Fruit fly (Drosophila melanogaster) whole organism, embryonic: Measurements from ENCODE around the gene CG6951.

Experiments
- Atf6 ChIP-seq: fragments of 200-800 bp; sonication (Bioruptor generic); IDR thresholded peaks from 2 replicates; pipeline ENCODE4 v1.3.6; 2022; ENCODE audit warnings: missing biosample characterization, missing genetic modification characterization
- B-H1 ChIP-seq: fragments of 200-800 bp; sonication (Bioruptor generic); IDR thresholded peaks from 3 replicates; pipeline ENCODE4 v1.3.6; 2022; ENCODE audit warnings: missing biosample characterization, missing genetic modification characterization
- CG10565 ChIP-seq: fragments of 200-800 bp; sonication (Bioruptor generic); optimal IDR thresholded peaks from 3 replicates; lab custom pipeline; 2016; ENCODE audit warnings: missing biosample characterization, mild to moderate bottlenecking, missing genetic modification characterization
- CG10979 ChIP-seq: fragments of 200-800 bp; sonication (Bioruptor generic); optimal IDR thresholded peaks from 2 replicates; lab custom pipeline; 2018; ENCODE audit warnings: missing biosample characterization, mild to moderate bottlenecking, missing genetic modification characterization, moderate library complexity
- CG11085 ChIP-seq: fragments of 200-800 bp; sonication (Bioruptor generic); IDR thresholded peaks from 2 replicates; pipeline ENCODE4 v1.3.6; 2022; ENCODE audit warnings: missing biosample characterization, missing genetic modification characterization
- CG12769 ChIP-seq: fragments of 200-800 bp; sonication (Bioruptor generic); optimal IDR thresholded peaks from 2 replicates; lab custom pipeline; 2019; ENCODE audit warnings: missing biosample characterization, mild to moderate bottlenecking, missing genetic modification characterization, moderate library complexity
- CG14965 ChIP-seq: fragments of 200-800 bp; sonication (Bioruptor generic); optimal IDR thresholded peaks from 2 replicates; lab custom pipeline; 2016; ENCODE audit warnings: missing biosample characterization, missing genetic modification characterization, borderline replicate concordance
- CG15011 ChIP-seq: fragments of 200-800 bp; sonication (Bioruptor generic); optimal IDR thresholded peaks from 3 replicates; lab custom pipeline; 2018; ENCODE audit warnings: missing biosample characterization, mild to moderate bottlenecking, missing genetic modification characterization
- CG15514 ChIP-seq: fragments of 200-800 bp; sonication (Bioruptor generic); optimal IDR thresholded peaks from 3 replicates; lab custom pipeline; 2017; ENCODE audit warnings: missing biosample characterization, missing genetic modification characterization, mild to moderate bottlenecking, moderate library complexity, missing genetic modification reagents
- CG1602 ChIP-seq: fragments of 200-800 bp; sonication (Bioruptor generic); optimal IDR thresholded peaks from 3 replicates; lab custom pipeline; 2016; ENCODE audit warnings: missing biosample characterization, missing genetic modification characterization
- CG30020 ChIP-seq: fragments of 200-800 bp; optimal IDR thresholded peaks from 2 replicates; lab custom pipeline; 2019; ENCODE audit warnings: missing biosample characterization, mild to moderate bottlenecking, missing genetic modification characterization, moderate library complexity
- CG31388 ChIP-seq: fragments of 200-800 bp; sonication (Bioruptor generic); optimal IDR thresholded peaks from 2 replicates; lab custom pipeline; 2016; ENCODE audit warnings: missing biosample characterization, missing genetic modification characterization
- CG31441 ChIP-seq: fragments of 200-800 bp; sonication (Bioruptor generic); IDR thresholded peaks from 2 replicates; pipeline ENCODE4 v1.3.6; 2022; ENCODE audit warnings: missing biosample characterization, missing genetic modification characterization
- CG32772 ChIP-seq: fragments of 200-800 bp; sonication (Bioruptor generic); IDR thresholded peaks from 2 replicates; pipeline ENCODE4 v1.3.6; 2022; ENCODE audit warnings: missing biosample characterization, missing genetic modification characterization
- CG3281 ChIP-seq: fragments of 200-800 bp; sonication (Bioruptor generic); optimal IDR thresholded peaks from 3 replicates; lab custom pipeline; 2017; ENCODE audit warnings: missing biosample characterization, mild to moderate bottlenecking, missing genetic modification characterization
- CG33557 ChIP-seq: fragments of 200-800 bp; sonication (Bioruptor generic); optimal IDR thresholded peaks from 2 replicates; lab custom pipeline; 2019; ENCODE audit warnings: missing biosample characterization, mild to moderate bottlenecking, missing genetic modification characterization, moderate library complexity
- CG34376 ChIP-seq: fragments of 200-800 bp; sonication (Bioruptor generic); optimal IDR thresholded peaks from 2 replicates; lab custom pipeline; 2018; ENCODE audit warnings: missing biosample characterization, mild to moderate bottlenecking, missing genetic modification characterization
- CG6175 ChIP-seq: fragments of 200-800 bp; sonication (Bioruptor generic); IDR thresholded peaks from 3 replicates; pipeline ENCODE4 v1.3.6; 2022; ENCODE audit warnings: missing biosample characterization, missing genetic modification characterization
- CG6683 ChIP-seq: fragments of 200-800 bp; sonication (Bioruptor generic); optimal IDR thresholded peaks from 2 replicates; lab custom pipeline; 2017; ENCODE audit warnings: missing biosample characterization, mild to moderate bottlenecking, missing genetic modification characterization, missing genetic modification reagents
- CG8765 ChIP-seq: fragments of 200-800 bp; sonication (Bioruptor generic); IDR thresholded peaks from 2 replicates; pipeline ENCODE4 v1.3.6; 2022; ENCODE audit warnings: missing biosample characterization, missing genetic modification characterization
- Camta ChIP-seq: fragments of 200-800 bp; sonication (Bioruptor generic); optimal IDR thresholded peaks from 2 replicates; lab custom pipeline; 2016; ENCODE audit warnings: missing biosample characterization, missing genetic modification characterization
- Chrac-16 ChIP-seq: fragments of 200-800 bp; sonication (Bioruptor generic); optimal IDR thresholded peaks from 3 replicates; lab custom pipeline; 2016; ENCODE audit warnings: missing biosample characterization, missing genetic modification characterization
- Deaf1 ChIP-seq: fragments of 200-800 bp; optimal IDR thresholded peaks from 3 replicates; lab custom pipeline; 2019; ENCODE audit warnings: missing biosample characterization, mild to moderate bottlenecking, missing genetic modification characterization, moderate library complexity
- Dref ChIP-seq: fragments of 200-800 bp; sonication (Bioruptor generic); IDR thresholded peaks from 2 replicates; pipeline ENCODE4 v1.3.6; 2022; ENCODE audit warnings: missing biosample characterization, missing genetic modification characterization
- Ets97D ChIP-seq: fragments of 200-800 bp; sonication (Bioruptor generic); optimal IDR thresholded peaks from 3 replicates; lab custom pipeline; 2016; ENCODE audit warnings: missing biosample characterization, missing genetic modification characterization
- GATAe ChIP-seq: fragments of 200-800 bp; sonication (Bioruptor generic); conservative IDR thresholded peaks from 2 replicates; pipeline ENCODE4 v1.3.6; 2022; ENCODE audit warnings: missing biosample characterization, missing genetic modification characterization
- HLH3B ChIP-seq: fragments of 200-800 bp; sonication (Bioruptor generic); IDR thresholded peaks from 2 replicates; pipeline ENCODE4 v1.3.6; 2022; ENCODE audit warnings: missing biosample characterization, missing genetic modification characterization
- Hey ChIP-seq: fragments of 200-800 bp; sonication (Bioruptor generic); optimal IDR thresholded peaks from 3 replicates; lab custom pipeline; 2018; ENCODE audit warnings: missing biosample characterization, mild to moderate bottlenecking, missing genetic modification characterization
- Hr51 ChIP-seq, 2 experiments: fragments of 200-800 bp; sonication (Bioruptor generic); optimal IDR thresholded peaks; 2 replicates in 1 of 2; 3 replicates in 1 of 2; lab custom pipeline; 2016 to 2018; ENCODE audit warnings: missing biosample characterization in 2 of 2, missing genetic modification characterization in 2 of 2, mild to moderate bottlenecking in 1 of 2, moderate library complexity in 1 of 2
- Jarid2 ChIP-seq: fragments of 200-800 bp; sonication (Bioruptor generic); optimal IDR thresholded peaks from 3 replicates; lab custom pipeline; 2017; ENCODE audit warnings: mild to moderate bottlenecking, missing biosample characterization, missing genetic modification reagents, missing genetic modification characterization
- Mad ChIP-seq: fragments of 200-800 bp; sonication (Bioruptor generic); optimal IDR thresholded peaks from 2 replicates; lab custom pipeline; 2016; ENCODE audit warnings: missing biosample characterization, missing genetic modification characterization
- NfI ChIP-seq: fragments of 200-800 bp; sonication (Bioruptor generic); optimal IDR thresholded peaks from 3 replicates; lab custom pipeline; 2018; ENCODE audit warnings: missing biosample characterization, mild to moderate bottlenecking, missing genetic modification characterization, moderate library complexity
- Scr ChIP-seq: fragments of 200-800 bp; sonication (Bioruptor generic); IDR thresholded peaks from 2 replicates; pipeline ENCODE4 v1.3.6; 2022; ENCODE audit warnings: missing biosample characterization, missing genetic modification characterization; ENCODE audit not compliant: partially characterized antibody
- Taf1 ChIP-seq: fragments of 200-800 bp; sonication (Bioruptor generic); IDR thresholded peaks from 2 replicates; pipeline ENCODE4 v1.3.6; 2022; ENCODE audit warnings: missing biosample characterization, missing genetic modification characterization
- Xrp1 ChIP-seq: fragments of 200-800 bp; sonication (Bioruptor generic); IDR thresholded peaks from 2 replicates; pipeline ENCODE4 v1.3.6; 2022; ENCODE audit warnings: missing biosample characterization, missing genetic modification characterization
- ac ChIP-seq: fragments of 200-800 bp; sonication (Bioruptor generic); optimal IDR thresholded peaks from 3 replicates; lab custom pipeline; 2017; ENCODE audit warnings: missing biosample characterization, mild to moderate bottlenecking, missing genetic modification characterization
- bigmax ChIP-seq: fragments of 200-800 bp; sonication (Bioruptor generic); optimal IDR thresholded peaks from 2 replicates; lab custom pipeline; 2018; ENCODE audit warnings: missing biosample characterization, mild to moderate bottlenecking, missing genetic modification characterization
- exex ChIP-seq: fragments of 200-800 bp; sonication (Bioruptor generic); optimal IDR thresholded peaks from 4 replicates; lab custom pipeline; 2018; ENCODE audit warnings: missing biosample characterization, mild to moderate bottlenecking, missing genetic modification characterization, moderate library complexity
- grau ChIP-seq: fragments of 200-800 bp; optimal IDR thresholded peaks from 3 replicates; lab custom pipeline; 2019; ENCODE audit warnings: missing biosample characterization, mild to moderate bottlenecking, missing genetic modification characterization, moderate library complexity
- onecut ChIP-seq: fragments of 200-800 bp; sonication (Bioruptor generic); IDR thresholded peaks from 2 replicates; pipeline ENCODE4 v1.3.6; 2022; ENCODE audit warnings: missing biosample characterization, missing genetic modification characterization
- p53 ChIP-seq: fragments of 200-800 bp; sonication (Bioruptor generic); optimal IDR thresholded peaks from 2 replicates; lab custom pipeline; 2016; ENCODE audit warnings: missing biosample characterization, missing genetic modification characterization
- pfk ChIP-seq: fragments of 200-800 bp; sonication (Bioruptor generic); optimal IDR thresholded peaks from 2 replicates; lab custom pipeline; 2018; ENCODE audit warnings: missing biosample characterization, mild to moderate bottlenecking, missing genetic modification characterization, moderate library complexity
- repo ChIP-seq: fragments of 200-800 bp; sonication (Bioruptor generic); optimal IDR thresholded peaks from 2 replicates; lab custom pipeline; 2016; ENCODE audit warnings: missing biosample characterization, missing genetic modification characterization
- run ChIP-seq: fragments of 200-800 bp; sonication (Bioruptor generic); optimal IDR thresholded peaks from 3 replicates; lab custom pipeline; 2018; ENCODE audit warnings: missing biosample characterization, mild to moderate bottlenecking, missing genetic modification characterization
- sima ChIP-seq: fragments of 200-800 bp; sonication (Bioruptor generic); optimal IDR thresholded peaks from 2 replicates; lab custom pipeline; 2016; ENCODE audit warnings: missing biosample characterization, missing genetic modification characterization
- sisA ChIP-seq: fragments of 200-800 bp; sonication (Bioruptor generic); IDR thresholded peaks from 2 replicates; pipeline ENCODE4 v1.3.6; 2022; ENCODE audit warnings: missing biosample characterization, missing genetic modification characterization
- so ChIP-seq: fragments of 200-800 bp; sonication (Bioruptor generic); IDR thresholded peaks from 3 replicates; pipeline ENCODE4 v1.3.6; 2022; ENCODE audit warnings: missing biosample characterization, missing genetic modification characterization
- twi ChIP-seq: fragments of 200-800 bp; optimal IDR thresholded peaks from 2 replicates; lab custom pipeline; 2019; ENCODE audit warnings: missing biosample characterization, mild to moderate bottlenecking, missing genetic modification characterization, moderate library complexity
- vfl ChIP-seq: fragments of 200-800 bp; sonication (Bioruptor generic); optimal IDR thresholded peaks from 2 replicates; lab custom pipeline; 2016; ENCODE audit warnings: missing biosample characterization, missing genetic modification characterization
- wdn ChIP-seq: fragments of 200-800 bp; sonication (Bioruptor generic); IDR thresholded peaks from 2 replicates; pipeline ENCODE4 v1.3.6; 2022; ENCODE audit warnings: missing biosample characterization, missing genetic modification characterization
- yki ChIP-seq: fragments of >200 bp; optimal IDR thresholded peaks from 3 replicates; lab custom pipeline; 2018
- zen ChIP-seq: fragments of 200-800 bp; sonication (Bioruptor generic); optimal IDR thresholded peaks from 3 replicates; lab custom pipeline; 2018; ENCODE audit warnings: missing biosample characterization, mild to moderate bottlenecking, missing genetic modification characterization, moderate library complexity

Gene CG6951

DNA sequence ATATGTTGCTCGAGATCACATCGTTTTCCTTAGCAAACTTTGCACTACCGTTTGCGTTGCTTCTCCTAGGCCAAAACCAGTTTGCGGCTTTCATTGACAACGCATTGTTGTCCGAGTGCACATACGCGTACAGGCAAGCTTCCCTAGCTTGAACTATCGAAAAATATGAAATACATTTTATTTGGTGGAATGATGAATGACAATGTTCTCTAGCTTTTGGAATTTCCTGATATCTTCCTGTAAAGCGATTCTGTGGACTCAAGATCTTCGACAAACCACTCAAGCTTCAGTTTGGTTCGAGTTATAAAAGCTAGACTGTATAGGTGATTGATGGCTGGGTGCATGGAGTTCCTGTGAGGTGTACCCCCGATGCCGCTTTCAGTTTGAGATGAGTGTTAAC is 45.2 kb upstream of the CG6951 start (continued):
- TF ChIP-seq Hr51 (GFP tag; optimal IDR thresholded peaks at IDR 0.05; lab: Kevin White, UChicago) (peak in 1 of 2 experiments; percentile 66), yki (lab: Kevin White, UChicago) (no peak), ac (GFP tag; lab: Kevin White, UChicago) (no peak), run (tag; lab: Kevin White, UChicago) (peak; percentile 26), CG3281 (GFP tag; lab: Kevin White, UChicago) (no peak), so (GFP tag; lab: Robert Waterston, UW) (peak; percentile 64; the same call in 1 of the 3 replicates), GATAe (no peak), Hey (tag; lab: Kevin White, UChicago) (no peak), p53 (GFP tag; lab: Kevin White, UChicago) (no peak), Mad (GFP tag; lab: Kevin White, UChicago) (no peak), bigmax (GFP tag; lab: Kevin White, UChicago) (no peak), Camta (GFP tag; lab: Kevin White, UChicago) (peak; percentile 37), CG34376 (no peak), CG32772 (GFP tag; lab: Robert Waterston, UW) (peak; percentile 67), Dref (GFP tag; lab: Robert Waterston, UW) (no peak), vfl (GFP tag; lab: Kevin White, UChicago) (no peak), CG11085 (GFP tag; lab: Robert Waterston, UW) (no peak), exex (no peak), grau (peak; percentile 95), Scr (GFP tag; lab: Robert Waterston, UW) (no peak), Atf6 (GFP tag; lab: Robert Waterston, UW) (peak; percentile 16; the same call in 1 of the 2 replicates), CG8765 (GFP tag; lab: Robert Waterston, UW) (no peak), NfI (GFP tag; lab: Kevin White, UChicago) (peak; percentile 57), Jarid2 (GFP tag; lab: Kevin White, UChicago) (no peak), pfk (no peak), onecut (GFP tag; lab: Robert Waterston, UW) (peak; percentile 26), CG10979 (peak; percentile 66), Taf1 (no peak), CG31388 (GFP tag; lab: Kevin White, UChicago) (no peak), twi (tag; lab: Kevin White, UChicago) (no peak), CG14965 (GFP tag; lab: Kevin White, UChicago) (no peak), CG15514 (no peak), B-H1 (peak; percentile 50; the same call in 2 of the 3 replicates), repo (GFP tag; lab: Kevin White, UChicago) (no peak), Xrp1 (GFP tag; lab: Robert Waterston, UW) (peak; percentile 81), CG12769 (tag; lab: Kevin White, UChicago) (peak; percentile 55), Ets97D (GFP tag; lab: Kevin White, UChicago) (no peak), CG33557 (GFP tag; lab: Kevin White, UChicago) (peak; percentile 27), CG15011 (GFP tag; lab: Kevin White, UChicago) (no peak), zen (tag; lab: Kevin White, UChicago) (no peak), HLH3B (GFP tag; lab: Robert Waterston, UW) (peak; percentile 69; the same call in 1 of the 2 replicates), CG31441 (GFP tag; lab: Robert Waterston, UW) (peak; percentile 80), CG6175 (GFP tag; lab: Robert Waterston, UW) (no peak), CG10565 (no peak), Chrac-16 (GFP tag; lab: Kevin White, UChicago) (peak; percentile 2), sima (GFP tag; lab: Kevin White, UChicago) (no peak), wdn (GFP tag; lab: Robert Waterston, UW) (no peak), sisA (peak; percentile 74), CG6683 (GFP tag; lab: Kevin White, UChicago) (no peak), CG1602 (GFP tag; lab: Kevin White, UChicago) (peak; percentile 62), CG30020 (no peak), Deaf1 (peak; percentile 14)
